Worm (Caenorhabditis elegans) whole organism, late embryonic: ENCODE results near the gene thn-1.

ENCODE experiments used
- C08G9.2 ChIP-seq: sonication (generic microtip); optimal IDR thresholded peaks from 2 replicates; lab custom pipeline; 2016; ENCODE audit warnings: mild to moderate bottlenecking, missing genetic modification characterization, moderate library complexity, missing compliant biosample characterization
- K09A11.1 ChIP-seq: sonication (generic microtip); optimal IDR thresholded peaks from 2 replicates; lab custom pipeline; 2017; ENCODE audit warnings: antibody characterized with exemption, mild to moderate bottlenecking, missing genetic modification characterization, missing compliant biosample characterization; ENCODE audit not compliant: insufficient read depth
- T23F11.4 ChIP-seq: fragments of 200-800 bp; sonication (Bioruptor generic); optimal IDR thresholded peaks from 2 replicates; lab custom pipeline; 2018; ENCODE audit warnings: mild to moderate bottlenecking, missing genetic modification characterization, missing compliant biosample characterization
- Y22D7AL.16 ChIP-seq: sonication (generic microtip); optimal IDR thresholded peaks from 2 replicates; lab custom pipeline; 2016; ENCODE audit warnings: missing genetic modification characterization, missing compliant biosample characterization
- ama-1 ChIP-seq: fragments of 150-350 bp; optimal IDR thresholded peaks from 2 replicates; lab custom pipeline; 2014
- ceh-22 ChIP-seq: sonication (generic microtip); optimal IDR thresholded peaks from 2 replicates; lab custom pipeline; 2017; ENCODE audit warnings: missing biosample characterization, missing genetic modification characterization
- ceh-30 ChIP-seq: fragments of 150-350 bp; optimal IDR thresholded peaks from 2 replicates; lab custom pipeline; 2014; ENCODE audit warnings: missing biosample characterization, missing genetic modification characterization
- ceh-31 ChIP-seq: sonication (generic microtip); optimal IDR thresholded peaks from 2 replicates; lab custom pipeline; 2016; ENCODE audit warnings: missing genetic modification characterization, missing compliant biosample characterization
- dmd-4 ChIP-seq: sonication (generic microtip); optimal IDR thresholded peaks from 2 replicates; lab custom pipeline; 2016; ENCODE audit warnings: borderline replicate concordance, missing genetic modification characterization, missing compliant biosample characterization
- elt-2 ChIP-seq: sonication (generic microtip); optimal IDR thresholded peaks from 2 replicates; lab custom pipeline; 2016; ENCODE audit warnings: missing genetic modification reagents, missing genetic modification characterization, missing compliant biosample characterization
- fax-1 ChIP-seq: sonication (generic microtip); optimal IDR thresholded peaks from 2 replicates; lab custom pipeline; 2016; ENCODE audit warnings: missing genotype, missing genetic modification characterization, missing compliant biosample characterization
- hlh-15 ChIP-seq: sonication (generic microtip); optimal IDR thresholded peaks from 2 replicates; lab custom pipeline; 2016; ENCODE audit warnings: missing genetic modification characterization, missing compliant biosample characterization
- hlh-6 ChIP-seq: sonication (generic microtip); optimal IDR thresholded peaks from 2 replicates; lab custom pipeline; 2016; ENCODE audit warnings: missing genotype, missing genetic modification characterization, missing compliant biosample characterization
- lim-6 ChIP-seq: sonication (generic microtip); optimal IDR thresholded peaks from 2 replicates; lab custom pipeline; 2016; ENCODE audit warnings: missing genetic modification characterization, missing compliant biosample characterization
- madf-2 ChIP-seq: sonication (generic microtip); optimal IDR thresholded peaks from 2 replicates; lab custom pipeline; 2017; ENCODE audit warnings: missing genetic modification characterization, missing compliant biosample characterization
- mec-3 ChIP-seq: sonication (generic microtip); optimal IDR thresholded peaks from 2 replicates; lab custom pipeline; 2016; ENCODE audit warnings: borderline replicate concordance, missing genetic modification characterization, missing compliant biosample characterization
- nfya-1 ChIP-seq: sonication (generic microtip); optimal IDR thresholded peaks from 2 replicates; lab custom pipeline; 2017; ENCODE audit warnings: missing genetic modification characterization, mild to moderate bottlenecking, missing compliant biosample characterization, antibody characterized with exemption, moderate library complexity
- pag-3 ChIP-seq: sonication (generic microtip); optimal IDR thresholded peaks from 2 replicates; lab custom pipeline; 2016; ENCODE audit warnings: missing compliant biosample characterization, missing genetic modification characterization, borderline replicate concordance
- pax-1 ChIP-seq: fragments of 150-350 bp; optimal IDR thresholded peaks from 2 replicates; lab custom pipeline; 2014; ENCODE audit warnings: missing biosample characterization, missing genetic modification characterization
- pha-2 ChIP-seq: sonication (generic microtip); optimal IDR thresholded peaks from 2 replicates; lab custom pipeline; 2017; ENCODE audit warnings: mild to moderate bottlenecking, missing genetic modification characterization, missing compliant biosample characterization
- pqm-1 ChIP-seq: sonication (generic microtip); optimal IDR thresholded peaks from 2 replicates; lab custom pipeline; 2016; ENCODE audit warnings: missing genetic modification characterization, missing compliant biosample characterization
- pros-1 ChIP-seq: fragments of 150-350 bp; optimal IDR thresholded peaks from 2 replicates; lab custom pipeline; 2014; ENCODE audit warnings: missing biosample characterization, missing genetic modification reagents, missing genetic modification characterization
- rnt-1 ChIP-seq: sonication (generic microtip); optimal IDR thresholded peaks from 2 replicates; lab custom pipeline; 2016; ENCODE audit warnings: missing genetic modification characterization, missing compliant biosample characterization
- sdc-2 ChIP-seq: sonication (generic microtip); optimal IDR thresholded peaks from 2 replicates; lab custom pipeline; 2016; ENCODE audit warnings: missing genotype, missing genetic modification characterization, missing compliant biosample characterization
- sox-2 ChIP-seq: fragments of 200-800 bp; sonication (Bioruptor generic); IDR thresholded peaks from 2 replicates; pipeline ENCODE4 v1.3.6; 2022; ENCODE audit warnings: missing genetic modification reagents, missing genetic modification characterization, missing compliant biosample characterization
- sox-4 ChIP-seq: sonication (generic microtip); optimal IDR thresholded peaks from 2 replicates; lab custom pipeline; 2017; ENCODE audit warnings: mild to moderate bottlenecking, missing genetic modification characterization, inconsistent platforms, missing compliant biosample characterization
- ttx-3 ChIP-seq: sonication (generic microtip); optimal IDR thresholded peaks from 2 replicates; lab custom pipeline; 2016; ENCODE audit warnings: missing genetic modification reagents, missing genetic modification characterization, missing compliant biosample characterization
- unc-3 ChIP-seq, 2 experiments: fragments of 200-800 bp in 1 of 2; sonication (Bioruptor generic) in 1 of 2; sonication (generic microtip) in 1 of 2; conservative IDR thresholded peaks in 1 of 2; optimal IDR thresholded peaks in 1 of 2; 2 replicates each; pipeline versions ENCODE4 v1.3.6 to Lab custom; 2016 to 2022; ENCODE audit warnings: missing compliant biosample characterization in 2 of 2, missing genetic modification characterization in 2 of 2, missing genetic modification reagents in 1 of 2
- unc-42 ChIP-seq: sonication (generic microtip); optimal IDR thresholded peaks from 2 replicates; lab custom pipeline; 2016; ENCODE audit warnings: missing genotype, missing genetic modification characterization, missing compliant biosample characterization
- unc-55 ChIP-seq: sonication (generic microtip); optimal IDR thresholded peaks from 2 replicates; lab custom pipeline; 2017; ENCODE audit warnings: missing biosample characterization, missing genetic modification reagents, missing genetic modification characterization
- unc-86 ChIP-seq: sonication (generic microtip); optimal IDR thresholded peaks from 2 replicates; lab custom pipeline; 2016; ENCODE audit warnings: missing genetic modification characterization, missing compliant biosample characterization
- zip-5 ChIP-seq: sonication (generic microtip); optimal IDR thresholded peaks from 2 replicates; lab custom pipeline; 2016; ENCODE audit warnings: missing genetic modification characterization, missing compliant biosample characterization

Gene thn-1

DNA sequence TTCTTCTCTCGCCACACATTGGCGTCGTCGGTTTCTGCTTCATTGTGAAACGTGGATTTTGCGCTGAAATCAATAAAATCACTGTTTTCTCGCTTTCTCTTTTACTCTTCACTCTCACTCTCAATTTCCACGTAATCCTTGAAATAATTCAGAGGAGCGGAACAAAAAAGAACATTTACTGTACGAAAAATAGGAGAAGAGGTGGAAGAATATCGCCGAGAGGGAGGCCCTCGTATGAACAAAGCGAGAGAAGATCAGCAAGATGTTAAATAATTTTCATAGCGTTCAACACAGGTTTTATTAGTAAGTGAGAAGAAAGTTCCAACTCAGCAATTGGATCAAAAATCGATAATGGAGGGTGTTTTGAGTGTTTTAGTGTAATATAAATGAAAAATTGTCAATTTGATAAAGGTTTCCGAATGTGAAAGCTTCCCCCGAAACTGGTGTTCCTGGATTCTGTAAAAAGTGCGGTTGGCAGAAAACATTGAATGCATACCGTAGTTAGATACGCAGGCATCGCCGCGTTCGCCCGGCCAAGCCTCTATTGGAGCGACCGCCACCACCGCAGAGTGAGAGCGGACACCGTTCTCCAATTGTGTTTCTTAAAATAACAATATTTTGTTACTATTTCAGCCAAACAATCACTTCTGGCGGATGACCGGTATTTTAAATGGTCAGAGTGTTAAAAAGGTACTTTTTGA is 18.3 kb upstream of the thn-1 start, which contains the start of the genes ccr-4 and ZC518.8:
Gene ccr-4 (plus strand): TSS at position 151 of the 701 bp plus-strand sequence.
Gene ZC518.8 (minus strand): TSS at position 517 of the 701 bp plus-strand sequence.
- no peak for TF ChIP-seq unc-86
- TF ChIP-seq ama-1 = no peak
- TF ChIP-seq pros-1 (tag; lab: Kevin White, UChicago) = no peak
- TF ChIP-seq sox-4 (tag; lab: Kevin White, UChicago) = no peak
- no peak for TF ChIP-seq Y22D7AL.16 (tag; lab: Kevin White, UChicago)
- TF ChIP-seq nfya-1 (tag; lab: Kevin White, UChicago) = no peak
- no peak for TF ChIP-seq unc-42 (tag; lab: Kevin White, UChicago)
- no peak for TF ChIP-seq zip-5 (tag; lab: Kevin White, UChicago)
- TF ChIP-seq hlh-15 (tag; lab: Kevin White, UChicago) = no peak
- TF ChIP-seq pqm-1 = no peak

DNA sequence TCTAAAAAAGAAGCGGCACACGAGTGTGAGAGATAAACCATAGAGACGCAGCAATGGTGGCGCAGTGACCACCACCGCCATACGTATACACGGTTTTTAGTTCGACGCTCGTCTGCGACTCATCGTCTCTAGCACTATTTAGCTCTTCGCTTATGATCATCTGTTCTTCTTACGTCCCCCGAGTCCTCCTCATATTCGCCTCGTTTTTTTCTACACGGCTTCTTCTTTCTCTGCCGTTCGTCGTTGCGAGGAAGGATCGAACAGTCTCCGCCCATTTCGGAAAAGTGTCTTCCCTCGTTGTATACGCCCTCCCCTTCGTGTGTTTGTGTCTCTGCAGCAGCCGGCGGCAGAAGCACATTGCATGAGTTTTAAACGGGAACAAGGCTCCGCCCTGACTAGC is 14.9 kb upstream of the thn-1 start:
- TF ChIP-seq unc-3 (GFP tag; conservative IDR thresholded peaks at IDR 0.05; lab: Robert Waterston, UW) = no peak
- no peak for TF ChIP-seq unc-3 (tag; optimal IDR thresholded peaks at IDR 0.05; lab: Kevin White, UChicago)
- TF ChIP-seq T23F11.4 (GFP tag; lab: Kevin White, UChicago) = no peak
- TF ChIP-seq C08G9.2 (tag; lab: Kevin White, UChicago) = peak; percentile 5
- no peak for TF ChIP-seq ceh-22 (tag; lab: Kevin White, UChicago)
- no peak for TF ChIP-seq lim-6 (tag; lab: Kevin White, UChicago)
- TF ChIP-seq sdc-2 (tag; lab: Kevin White, UChicago) = peak; percentile 2
- TF ChIP-seq pag-3 = no peak
- TF ChIP-seq hlh-6 (tag; lab: Kevin White, UChicago) = peak; percentile 9
- no peak for TF ChIP-seq fax-1 (tag; lab: Kevin White, UChicago)
- no peak for TF ChIP-seq mec-3 (tag; lab: Kevin White, UChicago)

DNA sequence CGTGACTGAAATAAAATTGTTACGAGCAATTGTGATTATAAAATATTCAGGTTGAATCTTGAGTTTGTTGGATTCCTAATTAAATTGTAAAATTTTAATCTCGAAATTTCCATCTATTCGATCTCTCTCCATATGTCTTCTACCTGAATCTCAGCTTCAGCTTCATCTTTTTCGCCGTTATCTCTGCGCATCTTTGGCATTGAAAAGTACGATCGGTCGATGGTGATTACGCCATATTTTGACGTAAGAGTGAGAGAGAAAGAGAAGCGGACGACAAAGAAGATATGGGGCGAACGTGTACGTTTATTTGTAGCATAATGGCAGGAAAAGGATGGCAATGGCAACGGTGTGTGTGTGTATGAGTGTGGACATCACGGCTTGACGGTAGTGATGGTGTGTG is 13.3 kb upstream of the thn-1 start:
- no peak for TF ChIP-seq hlh-6 (tag; lab: Kevin White, UChicago)
- peak; percentile 34 for TF ChIP-seq rnt-1 (tag; lab: Kevin White, UChicago)

ce11 chrIV:12371340-12371739 is 8.5 kb upstream of the thn-1 start:
- no peak for TF ChIP-seq nfya-1 (tag; lab: Kevin White, UChicago)

DNA sequence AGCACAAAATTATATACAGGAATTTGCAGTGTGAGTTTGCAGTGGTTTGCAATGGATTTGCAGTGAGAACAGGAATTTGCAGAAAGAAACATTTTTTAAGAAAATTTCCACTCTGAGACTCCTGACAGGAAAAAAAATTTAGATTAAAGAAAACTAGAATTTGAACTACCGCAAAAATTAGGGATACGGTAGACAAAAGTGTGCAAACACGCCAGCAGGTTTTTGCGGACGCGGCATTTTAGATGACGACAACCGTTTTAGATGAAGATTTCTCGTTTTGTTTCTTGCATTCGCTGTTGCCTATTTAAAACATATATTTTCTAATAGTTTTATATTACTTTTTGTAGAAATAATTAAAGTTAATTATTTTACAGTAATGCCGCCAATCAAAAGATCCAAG is 8.0 kb upstream of the thn-1 start, which contains the start of gene wdr-46:
Gene wdr-46 (plus strand): TSS at position 375 of the 400 bp plus-strand sequence.
- TF ChIP-seq unc-55 (GFP tag; lab: Kevin White, UChicago) (peak; percentile 38), ceh-30 (tag; lab: Kevin White, UChicago) (peak; percentile 20), sox-4 (tag; lab: Kevin White, UChicago) (no peak), nfya-1 (tag; lab: Kevin White, UChicago) (peak; percentile 79), lim-6 (tag; lab: Kevin White, UChicago) (no peak), pax-1 (tag; lab: Kevin White, UChicago) (peak; percentile 42), ceh-22 (tag; lab: Kevin White, UChicago) (no peak), K09A11.1 (tag; lab: Kevin White, UChicago) (peak; percentile 9), pha-2 (no peak), dmd-4 (no peak), sox-2 (GFP tag; lab: Robert Waterston, UW) (no peak), unc-42 (tag; lab: Kevin White, UChicago) (peak; percentile 43), ceh-31 (tag; lab: Kevin White, UChicago) (peak; percentile 38), madf-2 (tag; lab: Kevin White, UChicago) (no peak), ttx-3 (tag; lab: Kevin White, UChicago) (no peak), elt-2 (tag; lab: Kevin White, UChicago) (peak; percentile 44)
